Fruit fly (Drosophila melanogaster) whole organism, embryonic: ENCODE results near the gene Fer2LCH.
A peak's percentile ranks its signal among the peaks of the same experiment; 100 is the strongest.

ENCODE experiments used
- Adf1 ChIP-seq: fragments of 200-800 bp; sonication (Bioruptor generic); IDR thresholded peaks from 2 replicates; pipeline ENCODE4 v1.3.6; 2022; ENCODE audit warnings: missing biosample characterization, missing genetic modification characterization
- Awh ChIP-seq: fragments of 200-800 bp; sonication (Bioruptor generic); IDR thresholded peaks from 2 replicates; pipeline ENCODE4, ENCODE4 v1.3.6; 2022; ENCODE audit warnings: missing biosample characterization, missing genetic modification characterization
- CG10147 ChIP-seq: fragments of 200-800 bp; sonication (Bioruptor generic); optimal IDR thresholded peaks from 2 replicates; lab custom pipeline; 2019; ENCODE audit warnings: missing biosample characterization, mild to moderate bottlenecking, missing genetic modification characterization, moderate library complexity
- CG12155 ChIP-seq: fragments of 200-800 bp; sonication (Bioruptor generic); optimal IDR thresholded peaks from 3 replicates; lab custom pipeline; 2016; ENCODE audit warnings: missing biosample characterization, missing genetic modification characterization
- CG12299 ChIP-seq: fragments of 200-800 bp; sonication (Bioruptor generic); optimal IDR thresholded peaks from 2 replicates; lab custom pipeline; 2018; ENCODE audit warnings: missing biosample characterization, mild to moderate bottlenecking, missing genetic modification characterization
- CG12769 ChIP-seq: fragments of 200-800 bp; sonication (Bioruptor generic); optimal IDR thresholded peaks from 2 replicates; lab custom pipeline; 2019; ENCODE audit warnings: missing biosample characterization, mild to moderate bottlenecking, missing genetic modification characterization, moderate library complexity
- CG13424 ChIP-seq: fragments of 200-800 bp; sonication (Bioruptor generic); optimal IDR thresholded peaks from 2 replicates; lab custom pipeline; 2019; ENCODE audit warnings: missing biosample characterization, mild to moderate bottlenecking, missing genetic modification characterization, moderate library complexity
- CG13894 ChIP-seq: fragments of 200-800 bp; sonication (Bioruptor generic); optimal IDR thresholded peaks from 3 replicates; lab custom pipeline; 2018; ENCODE audit warnings: missing biosample characterization, mild to moderate bottlenecking, missing genetic modification characterization, moderate library complexity
- CG15601 ChIP-seq: fragments of 200-800 bp; sonication (Bioruptor generic); optimal IDR thresholded peaks from 3 replicates; lab custom pipeline; 2019; ENCODE audit warnings: missing biosample characterization, mild to moderate bottlenecking, missing genetic modification characterization, moderate library complexity
- CG15696 ChIP-seq: fragments of 200-800 bp; sonication (Bioruptor generic); optimal IDR thresholded peaks from 2 replicates; lab custom pipeline; 2019; ENCODE audit warnings: missing biosample characterization, mild to moderate bottlenecking, missing genetic modification characterization, moderate library complexity
- CG17359 ChIP-seq: fragments of 200-800 bp; sonication (Bioruptor generic); optimal IDR thresholded peaks from 3 replicates; lab custom pipeline; 2018; ENCODE audit warnings: missing biosample characterization, mild to moderate bottlenecking, missing genetic modification characterization, moderate library complexity
- CG30403 ChIP-seq: fragments of 200-800 bp; sonication (Bioruptor generic); optimal IDR thresholded peaks from 3 replicates; lab custom pipeline; 2016; ENCODE audit warnings: missing biosample characterization, missing genetic modification characterization
- CG32767 ChIP-seq: fragments of 200-800 bp; sonication (Bioruptor generic); IDR thresholded peaks from 2 replicates; pipeline ENCODE4 v1.3.6; 2022; ENCODE audit warnings: missing biosample characterization, missing genetic modification characterization
- CG6791 ChIP-seq: fragments of 200-800 bp; sonication (Bioruptor generic); IDR thresholded peaks from 3 replicates; pipeline ENCODE4 v1.3.6; 2022; ENCODE audit warnings: missing biosample characterization, missing genetic modification characterization; ENCODE audit not compliant: partially characterized antibody
- CG7745 ChIP-seq: fragments of 200-800 bp; sonication (Bioruptor generic); optimal IDR thresholded peaks from 2 replicates; lab custom pipeline; 2018; ENCODE audit warnings: missing biosample characterization, mild to moderate bottlenecking, missing genetic modification characterization, moderate library complexity
- CG7928 ChIP-seq: fragments of 200-800 bp; sonication (Bioruptor generic); optimal IDR thresholded peaks from 2 replicates; lab custom pipeline; 2017; ENCODE audit warnings: missing biosample characterization, mild to moderate bottlenecking, missing genetic modification characterization
- CG7987 ChIP-seq: fragments of 200-800 bp; sonication (Bioruptor generic); optimal IDR thresholded peaks from 2 replicates; lab custom pipeline; 2018; ENCODE audit warnings: missing biosample characterization, mild to moderate bottlenecking, missing genetic modification characterization, moderate library complexity
- CG9215 ChIP-seq: fragments of 200-800 bp; sonication (Bioruptor generic); IDR thresholded peaks from 2 replicates; pipeline ENCODE4 v1.3.6; 2022; ENCODE audit warnings: missing biosample characterization, missing genetic modification characterization
- Chrac-16 ChIP-seq: fragments of 200-800 bp; sonication (Bioruptor generic); optimal IDR thresholded peaks from 3 replicates; lab custom pipeline; 2016; ENCODE audit warnings: missing biosample characterization, missing genetic modification characterization
- Dbx ChIP-seq: fragments of 200-800 bp; sonication (Bioruptor generic); IDR thresholded peaks from 3 replicates; pipeline ENCODE4 v1.3.6; 2022; ENCODE audit warnings: missing biosample characterization, missing genetic modification characterization
- Dip3 ChIP-seq: fragments of 200-800 bp; sonication (Bioruptor generic); optimal IDR thresholded peaks from 3 replicates; lab custom pipeline; 2016; ENCODE audit warnings: missing biosample characterization, missing genetic modification characterization
- E2f1 ChIP-seq: fragments of 200-800 bp; sonication (Bioruptor generic); IDR thresholded peaks from 2 replicates; pipeline ENCODE4 v1.3.6; 2022; ENCODE audit warnings: missing biosample characterization, missing genetic modification characterization
- Gug ChIP-seq: fragments of 200-800 bp; sonication (Bioruptor generic); IDR thresholded peaks from 4 replicates; pipeline ENCODE4 v1.3.6; 2022; ENCODE audit warnings: missing biosample characterization, missing genetic modification characterization
- HLHmδ ChIP-seq: fragments of 200-800 bp; sonication (Bioruptor generic); optimal IDR thresholded peaks from 2 replicates; lab custom pipeline; 2018; ENCODE audit warnings: missing biosample characterization, mild to moderate bottlenecking, missing genetic modification characterization, moderate library complexity
- MESR4 ChIP-seq: fragments of 200-800 bp; sonication (Bioruptor generic); optimal IDR thresholded peaks from 2 replicates; lab custom pipeline; 2018; ENCODE audit warnings: missing biosample characterization, mild to moderate bottlenecking, missing genetic modification characterization, moderate library complexity
- NC2α ChIP-seq: fragments of 200-800 bp; sonication (Bioruptor generic); optimal IDR thresholded peaks from 2 replicates; lab custom pipeline; 2016; ENCODE audit warnings: missing biosample characterization, missing genetic modification characterization
- Nf-YC ChIP-seq: fragments of 200-800 bp; optimal IDR thresholded peaks from 3 replicates; lab custom pipeline; 2019; ENCODE audit warnings: missing biosample characterization, mild to moderate bottlenecking, missing genetic modification characterization, moderate library complexity
- PHDP ChIP-seq: fragments of 200-800 bp; sonication (Bioruptor generic); optimal IDR thresholded peaks from 3 replicates; lab custom pipeline; 2018; ENCODE audit warnings: missing biosample characterization, mild to moderate bottlenecking, missing genetic modification characterization, moderate library complexity
- Ravus ChIP-seq: fragments of 200-800 bp; sonication (Bioruptor generic); IDR thresholded peaks from 2 replicates; pipeline ENCODE4 v1.3.6; 2022; ENCODE audit warnings: missing biosample characterization, missing genetic modification characterization
- ab ChIP-seq: fragments of 200-800 bp; sonication (Bioruptor generic); optimal IDR thresholded peaks from 2 replicates; lab custom pipeline; 2016; ENCODE audit warnings: missing biosample characterization, missing genetic modification characterization
- al ChIP-seq: fragments of 200-800 bp; sonication (Bioruptor generic); IDR thresholded peaks from 2 replicates; pipeline ENCODE4 v1.3.6; 2022; ENCODE audit warnings: missing biosample characterization, missing genetic modification characterization
- cad ChIP-seq: fragments of >200 bp; optimal IDR thresholded peaks from 2 replicates; lab custom pipeline; 2017; ENCODE audit warnings: missing biosample characterization, missing genetic modification characterization
- chif ChIP-seq, 2 experiments: fragments of 200-800 bp; sonication (Bioruptor generic); optimal IDR thresholded peaks; 3 replicates each; lab custom pipeline; 2016; ENCODE audit warnings: missing biosample characterization in 2 of 2, missing genetic modification characterization in 2 of 2
- chm ChIP-seq: fragments of 200-800 bp; sonication (Bioruptor generic); IDR thresholded peaks from 2 replicates; pipeline ENCODE4 v1.3.6; 2022; ENCODE audit warnings: missing biosample characterization, missing genetic modification characterization
- ems ChIP-seq: fragments of 200-800 bp; sonication (Bioruptor generic); optimal IDR thresholded peaks from 3 replicates; lab custom pipeline; 2016; ENCODE audit warnings: missing biosample characterization, missing genetic modification characterization
- ewg ChIP-seq: fragments of 200-800 bp; sonication (Bioruptor generic); optimal IDR thresholded peaks from 3 replicates; lab custom pipeline; 2017; ENCODE audit warnings: mild to moderate bottlenecking, missing biosample characterization, missing genetic modification reagents, missing genetic modification characterization
- fd3F ChIP-seq: fragments of 200-800 bp; sonication (Bioruptor generic); optimal IDR thresholded peaks from 2 replicates; lab custom pipeline; 2018; ENCODE audit warnings: missing biosample characterization, mild to moderate bottlenecking, missing genetic modification characterization, moderate library complexity
- gce ChIP-seq: fragments of 200-800 bp; sonication (Bioruptor generic); IDR thresholded peaks from 3 replicates; pipeline ENCODE4 v1.3.6; 2022; ENCODE audit warnings: missing biosample characterization, missing genetic modification characterization
- hkb ChIP-seq, 2 experiments: fragments of 200-800 bp in 1 of 2; fragments of >200 bp in 1 of 2; sonication (Bioruptor generic) in 1 of 2; IDR thresholded peaks in 1 of 2; optimal IDR thresholded peaks in 1 of 2; 2 replicates each; pipeline versions ENCODE4 v1.3.6 to Lab custom; 2017 to 2022; ENCODE audit warnings: missing biosample characterization in 1 of 2, missing genetic modification characterization in 1 of 2
- ind ChIP-seq: fragments of 200-800 bp; sonication (Bioruptor generic); optimal IDR thresholded peaks from 3 replicates; lab custom pipeline; 2016; ENCODE audit warnings: missing biosample characterization, missing genetic modification characterization
- inv ChIP-seq: fragments of 200-800 bp; sonication (Bioruptor generic); IDR thresholded peaks from 2 replicates; pipeline ENCODE4 v1.3.6; 2022; ENCODE audit warnings: missing biosample characterization, missing genetic modification characterization; ENCODE audit not compliant: partially characterized antibody
- kay ChIP-seq: fragments of 200-800 bp; sonication (Bioruptor generic); optimal IDR thresholded peaks from 2 replicates; lab custom pipeline; 2016; ENCODE audit warnings: missing biosample characterization, missing genetic modification characterization
- lola ChIP-seq, 3 experiments: fragments of >200 bp in 2 of 3; fragments of 200-800 bp in 1 of 3; sonication (Bioruptor generic) in 1 of 3; optimal IDR thresholded peaks; 2 replicates each; lab custom pipeline; 2017 to 2019; ENCODE audit warnings: missing biosample characterization in 3 of 3, missing genetic modification characterization in 3 of 3, mild to moderate bottlenecking in 1 of 3, moderate library complexity in 1 of 3
- lov ChIP-seq, 2 experiments: fragments of 200-800 bp in 1 of 2; fragments of >200 bp in 1 of 2; sonication (Bioruptor generic) in 1 of 2; IDR thresholded peaks in 1 of 2; optimal IDR thresholded peaks in 1 of 2; 2 replicates in 1 of 2; 3 replicates in 1 of 2; pipeline versions ENCODE4 v1.3.6 to Lab custom; 2017 to 2022; ENCODE audit warnings: missing biosample characterization in 1 of 2, missing genetic modification characterization in 1 of 2
- mirr ChIP-seq: fragments of 200-800 bp; sonication (Bioruptor generic); optimal IDR thresholded peaks from 3 replicates; lab custom pipeline; 2018; ENCODE audit warnings: missing biosample characterization, mild to moderate bottlenecking, missing genetic modification characterization
- org-1 ChIP-seq: fragments of 200-800 bp; sonication (Bioruptor generic); optimal IDR thresholded peaks from 2 replicates; lab custom pipeline; 2017; ENCODE audit warnings: missing biosample characterization, missing genetic modification characterization
- otp ChIP-seq: fragments of 200-800 bp; sonication (Bioruptor generic); IDR thresholded peaks from 3 replicates; pipeline ENCODE4, ENCODE4 v1.3.6; 2022; ENCODE audit warnings: missing biosample characterization, missing genetic modification characterization
- pnt ChIP-seq: fragments of 200-800 bp; sonication (Bioruptor generic); optimal IDR thresholded peaks from 3 replicates; lab custom pipeline; 2016; ENCODE audit warnings: missing biosample characterization, missing genetic modification characterization
- sna ChIP-seq: fragments of 200-800 bp; sonication (Bioruptor generic); IDR thresholded peaks from 2 replicates; pipeline ENCODE4 v1.3.6; 2022; ENCODE audit warnings: missing biosample characterization, missing genetic modification characterization; ENCODE audit not compliant: partially characterized antibody
- stc ChIP-seq: fragments of 200-800 bp; sonication (Bioruptor generic); IDR thresholded peaks from 2 replicates; pipeline ENCODE4 v1.3.6; 2022; ENCODE audit warnings: missing biosample characterization, missing genetic modification characterization
- trem ChIP-seq: fragments of 200-800 bp; optimal IDR thresholded peaks from 3 replicates; lab custom pipeline; 2019; ENCODE audit warnings: missing biosample characterization, mild to moderate bottlenecking, missing genetic modification characterization, moderate library complexity

The Fer2LCH gene

DNA sequence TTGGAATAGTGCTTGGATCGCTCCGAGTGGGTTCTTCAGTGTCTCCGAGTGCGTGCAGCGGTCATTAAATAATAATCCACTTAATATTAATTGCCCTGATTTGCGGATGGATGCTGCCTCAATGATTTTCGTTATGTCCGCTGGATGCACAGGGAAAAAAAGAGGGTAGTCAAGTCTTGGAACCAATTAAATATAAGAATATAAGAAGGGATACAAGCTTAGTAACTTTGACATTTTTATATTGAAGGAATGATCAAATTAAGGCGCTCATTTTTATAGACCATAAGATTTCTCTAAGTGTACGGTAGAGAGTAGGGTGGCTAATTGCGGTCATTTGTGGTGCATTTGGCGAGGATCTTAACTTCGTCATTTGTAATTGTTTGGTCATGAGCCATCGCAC lies 4.3 kb downstream of the Fer2LCH start (continued):
- TF ChIP-seq otp (no peak), Dbx (GFP tag; lab: Robert Waterston, UW) (no peak), mirr (no peak), CG7987 (no peak), cad (GFP tag; lab: Kevin White, UChicago) (no peak), Adf1 (no peak), CG32767 (GFP tag; lab: Robert Waterston, UW) (no peak), hkb (optimal IDR thresholded peaks at IDR 0.05; lab: Kevin White, UChicago) (no peak), hkb (GFP tag; IDR thresholded peaks at IDR 0.05; lab: Robert Waterston, UW) (no peak), Gug (GFP tag; lab: Robert Waterston, UW) (no peak), ind (GFP tag; lab: Kevin White, UChicago) (peak; percentile 5), lov (optimal IDR thresholded peaks at IDR 0.05; lab: Kevin White, UChicago) (no peak), lov (GFP tag; IDR thresholded peaks at IDR 0.05; lab: Robert Waterston, UW) (no peak), kay (GFP tag; lab: Kevin White, UChicago) (no peak), HLHmδ (GFP tag; lab: Kevin White, UChicago) (no peak), CG12299 (tag; lab: Kevin White, UChicago) (no peak), Awh (no peak), inv (GFP tag; lab: Robert Waterston, UW) (no peak), CG17359 (tag; lab: Kevin White, UChicago) (no peak), Dip3 (no peak), Chrac-16 (GFP tag; lab: Kevin White, UChicago) (no peak), fd3F (no peak), al (GFP tag; lab: Robert Waterston, UW) (no peak), ewg (GFP tag; lab: Kevin White, UChicago) (no peak), CG13424 (tag; lab: Kevin White, UChicago) (no peak), CG13894 (no peak), E2f1 (no peak), chif (GFP tag; optimal IDR thresholded peaks at IDR 0.05; lab: Kevin White, UChicago) (no peak), trem (peak; percentile 1), CG9215 (GFP tag; lab: Robert Waterston, UW) (no peak), lola (GFP tag; optimal IDR thresholded peaks at IDR 0.05; lab: Kevin White, UChicago) (peak in 1 of 3 experiments; percentile 2), org-1 (no peak), CG30403 (GFP tag; lab: Kevin White, UChicago) (peak; percentile 7), CG15601 (tag; lab: Kevin White, UChicago) (no peak), MESR4 (GFP tag; lab: Kevin White, UChicago) (no peak), CG7745 (tag; lab: Kevin White, UChicago) (no peak), Ravus (GFP tag; lab: Robert Waterston, UW) (no peak), ems (GFP tag; lab: Kevin White, UChicago) (no peak), chm (no peak), PHDP (no peak), CG12155 (GFP tag; lab: Kevin White, UChicago) (no peak), CG6791 (GFP tag; lab: Robert Waterston, UW) (no peak), CG10147 (GFP tag; lab: Kevin White, UChicago) (no peak), sna (no peak), gce (GFP tag; lab: Robert Waterston, UW) (no peak), pnt (GFP tag; lab: Kevin White, UChicago) (no peak), stc (GFP tag; lab: Robert Waterston, UW) (no peak), CG7928 (GFP tag; lab: Kevin White, UChicago) (no peak), CG12769 (tag; lab: Kevin White, UChicago) (no peak), NC2α (GFP tag; lab: Kevin White, UChicago) (no peak), Nf-YC (tag; lab: Kevin White, UChicago) (no peak), CG15696 (tag; lab: Kevin White, UChicago) (peak; percentile 19), ab (GFP tag; lab: Kevin White, UChicago) (no peak)
